Worm (Caenorhabditis elegans): Measurements from ENCODE around the gene Y38C1AA.1.

- TF ChIP-seq W03F9.2 (tag; optimal IDR thresholded peaks at IDR 0.05): no peak
- no peak for TF ChIP-seq him-1 (tag; optimal IDR thresholded peaks at IDR 0.05)
- no peak for TF ChIP-seq dao-5 (tag; optimal IDR thresholded peaks at IDR 0.05)
Observed at ce11 chrIV:237350-237749, 29.4 kb downstream of the Y38C1AA.1 start, which contains the start of gene ints-13.

All from whole organism, L4/young adult.